Worm (Caenorhabditis elegans): ENCODE measurements around the gene R13A5.11.

DNA sequence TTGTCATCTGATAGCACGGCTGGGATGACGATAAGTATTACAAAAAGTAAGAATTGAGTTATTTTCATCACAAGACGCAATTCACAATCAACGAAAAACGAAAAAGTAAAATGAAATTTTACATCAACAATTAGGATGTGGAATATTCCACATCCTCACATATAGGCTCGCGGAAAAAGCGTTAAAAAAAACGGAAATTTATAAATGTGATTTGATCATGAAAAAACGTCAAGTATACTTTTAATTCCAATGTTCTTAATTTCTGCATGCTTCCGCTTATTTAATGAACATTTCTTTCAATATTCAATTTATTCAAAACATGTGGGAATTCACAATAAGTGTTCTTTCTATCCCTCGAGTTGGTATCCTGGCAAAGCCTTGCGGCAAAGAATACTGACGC is 15.1 kb upstream of the R13A5.11 start, which contains the start of gene T04A6.3:
- no peak for TF ChIP-seq ceh-9 (tag; optimal IDR thresholded peaks at IDR 0.05)
- no peak for TF ChIP-seq elt-1 (tag; optimal IDR thresholded peaks at IDR 0.05)
- no peak for TF ChIP-seq ama-1 (optimal IDR thresholded peaks at IDR 0.05)
- TF ChIP-seq jun-1 (tag; optimal IDR thresholded peaks at IDR 0.05): no peak
- TF ChIP-seq pha-4 (tag; optimal IDR thresholded peaks at IDR 0.05): no peak
